Fruit fly (Drosophila melanogaster): ENCODE results near the gene Rbp1.

Rbp1 gene

DNA sequence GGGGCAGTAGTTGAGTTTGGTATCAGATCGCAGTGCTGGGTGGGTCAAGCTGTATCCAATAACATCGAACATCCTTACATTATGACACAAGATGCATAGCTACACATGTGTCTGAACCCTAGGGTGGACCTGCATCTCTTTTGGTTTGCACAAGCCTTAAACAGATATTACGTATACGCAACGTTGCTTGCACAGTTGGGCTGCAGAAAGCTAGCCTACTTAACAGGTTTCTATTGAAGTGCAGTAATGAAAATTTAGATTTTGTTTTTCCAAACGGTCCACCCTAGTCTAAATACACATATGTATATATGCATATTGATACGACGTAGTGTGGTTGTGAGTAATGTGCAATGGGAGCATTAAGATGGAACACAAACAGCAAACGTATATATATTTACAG, 8.9 kb upstream of the Rbp1 start (continued):
- TF ChIP-seq Ssrp (tag; optimal IDR thresholded peaks at IDR 0.05) (no peak), run (tag; optimal IDR thresholded peaks at IDR 0.05) (no peak), PHDP (tag; optimal IDR thresholded peaks at IDR 0.05) (peak; percentile 45), Bgb (GFP tag; IDR thresholded peaks at IDR 0.05; ENCODE audit: partially characterized antibody) (no peak), CG10565 (GFP tag; optimal IDR thresholded peaks at IDR 0.05) (no peak), dan (GFP tag; IDR thresholded peaks at IDR 0.05) (no peak), insv (GFP tag; optimal IDR thresholded peaks at IDR 0.05) (no peak), zfh2 (GFP tag; optimal IDR thresholded peaks at IDR 0.05) (no peak), CG4424 (GFP tag; optimal IDR thresholded peaks at IDR 0.05) (no peak), aop (GFP tag; IDR thresholded peaks at IDR 0.05) (0 out of 2 replicates have a peak, but pooled peaks have one; percentile 8), ttk (GFP tag; IDR thresholded peaks at IDR 0.05) (0 out of 2 replicates have a peak, but pooled peaks have one; percentile 19), CG10654 (GFP tag; optimal IDR thresholded peaks at IDR 0.05) (no peak)

DNA sequence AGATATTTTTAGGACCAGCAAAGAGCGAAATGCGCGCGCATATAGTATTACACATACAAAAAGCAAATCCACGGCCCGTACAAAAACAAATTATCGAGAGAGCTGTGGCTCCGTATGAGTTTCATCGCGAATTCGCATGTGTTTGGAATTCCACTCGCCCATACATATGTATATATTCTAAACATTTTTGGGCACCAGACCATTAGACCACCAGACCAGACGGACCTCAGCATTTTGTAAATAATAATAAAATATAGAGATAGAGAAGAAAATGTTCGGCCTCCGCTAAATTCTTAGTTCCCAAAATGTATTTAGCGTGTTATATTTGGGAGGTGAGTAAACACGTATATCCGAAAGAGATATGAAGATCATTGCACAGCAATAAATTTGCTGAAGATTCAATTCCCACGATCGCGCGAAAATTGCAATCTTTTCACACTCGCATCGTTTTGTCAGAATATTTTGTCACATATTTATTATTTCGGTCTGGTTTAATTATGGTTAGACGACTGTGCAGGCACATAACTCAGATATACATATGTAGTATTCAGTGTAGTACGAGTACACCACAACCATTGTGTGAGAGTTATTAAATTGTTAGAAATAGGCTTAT, 8.0 kb upstream of the Rbp1 start:
- TF ChIP-seq Ets65A (GFP tag) = peak; percentile 86
- TF ChIP-seq D19A (tag; optimal IDR thresholded peaks at IDR 0.05) = peak; percentile 54
- TF ChIP-seq al (GFP tag; IDR thresholded peaks at IDR 0.05) = 0 out of 2 replicates have a peak, but pooled peaks have one; percentile 16
- TF ChIP-seq Dp (GFP tag; optimal IDR thresholded peaks at IDR 0.05) = no peak
- no peak for TF ChIP-seq en (GFP tag; optimal IDR thresholded peaks at IDR 0.05)
- TF ChIP-seq crc (GFP tag; optimal IDR thresholded peaks at IDR 0.05) = no peak
- no peak for TF ChIP-seq Abd-B (GFP tag; optimal IDR thresholded peaks at IDR 0.05)
- TF ChIP-seq so (GFP tag; IDR thresholded peaks at IDR 0.05) = 0 out of 3 replicates have a peak, but pooled peaks have one; percentile 35
- peak; percentile 87 for TF ChIP-seq sd (tag; optimal IDR thresholded peaks at IDR 0.05)
- TF ChIP-seq otp (GFP tag; IDR thresholded peaks at IDR 0.05) = no peak
- TF ChIP-seq C15 (GFP tag; IDR thresholded peaks at IDR 0.05) = 0 out of 3 replicates have a peak, but pooled peaks have one; percentile 6
- TF ChIP-seq sens (GFP tag) = peak; percentile 67

DNA sequence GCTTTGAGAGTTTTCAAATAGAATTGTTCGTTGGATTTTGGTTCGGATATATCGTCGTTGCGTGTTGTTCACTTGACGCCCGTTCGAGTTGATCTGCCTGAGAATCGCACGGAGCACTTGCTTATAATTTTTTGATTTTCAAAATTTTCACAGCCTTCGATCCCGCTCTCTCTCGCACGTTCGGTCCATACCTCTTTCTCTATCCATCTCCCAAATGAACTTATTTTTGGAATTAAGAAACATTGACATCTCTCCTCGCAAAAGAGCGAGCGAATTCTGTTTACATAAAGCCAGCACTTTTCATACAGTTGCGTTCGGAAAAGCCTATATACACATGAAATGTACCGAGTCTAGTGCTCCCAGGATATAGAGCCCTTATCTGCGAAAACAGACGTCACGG, 6.9 kb upstream of the Rbp1 start, which contains the start of the genes CG45076, CG45078 and fau:
Gene CG45076, minus strand, starts transcription at position 101 of the 400 bp plus-strand sequence.
Gene CG45078, minus strand, starts transcription at position 101 of the 400 bp plus-strand sequence.
Gene fau, minus strand, starts transcription at position 101 of the 400 bp plus-strand sequence.
- no peak for TF ChIP-seq CG6813 (GFP tag; optimal IDR thresholded peaks at IDR 0.05)
- peak in 1 of 2 experiments; percentile 47 for TF ChIP-seq Pdp1 (GFP tag; optimal IDR thresholded peaks at IDR 0.05)
- TF ChIP-seq klu (GFP tag; IDR thresholded peaks at IDR 0.05) = no peak
- no peak for TF ChIP-seq CG11093 (GFP tag; IDR thresholded peaks at IDR 0.05)
- TF ChIP-seq CG12769 (tag; optimal IDR thresholded peaks at IDR 0.05) = peak; percentile 33
- TF ChIP-seq Trl (optimal IDR thresholded peaks at IDR 0.05) = peak in 1 of 2 experiments; percentile 42
- TF ChIP-seq Trl (GFP tag; optimal IDR thresholded peaks at IDR 0.05) = no peak
- 0 out of 3 replicates have a peak, but pooled peaks have one; percentile 52 for TF ChIP-seq C15 (GFP tag; IDR thresholded peaks at IDR 0.05)
- 0 out of 3 replicates have a peak, but pooled peaks have one; percentile 11 for TF ChIP-seq CG2199 (GFP tag; IDR thresholded peaks at IDR 0.05)
- TF ChIP-seq CG11695 (GFP tag; IDR thresholded peaks at IDR 0.05) = 0 out of 3 replicates have a peak, but pooled peaks have one; percentile 7
- 0 out of 3 replicates have a peak, but pooled peaks have one; percentile 27 for TF ChIP-seq CG34224 (GFP tag; IDR thresholded peaks at IDR 0.05; ENCODE audit: partially characterized antibody)

DNA sequence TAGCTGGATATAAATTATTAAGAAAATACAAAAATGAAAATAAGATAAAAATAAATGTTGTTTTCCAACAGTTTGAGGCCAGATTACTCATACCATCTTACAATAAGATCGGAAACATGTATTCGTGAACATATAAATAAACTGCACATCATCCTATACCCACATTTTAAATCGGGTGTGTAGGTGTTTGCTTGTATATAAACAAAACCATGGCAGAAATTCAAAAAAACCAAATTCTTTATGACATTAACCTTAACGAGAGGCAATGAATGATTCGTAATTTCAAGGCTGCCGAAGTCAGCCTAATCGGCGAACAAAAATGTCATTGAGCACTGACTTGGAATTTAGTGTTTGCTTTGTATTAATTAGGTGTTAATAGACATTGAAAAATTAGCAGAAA, 6.0 kb upstream of the Rbp1 start:
- TF ChIP-seq ftz-f1 (GFP tag; optimal IDR thresholded peaks at IDR 0.05) (peak; percentile 38), fu2 (GFP tag; optimal IDR thresholded peaks at IDR 0.05) (no peak), amos (GFP tag; IDR thresholded peaks at IDR 0.05; ENCODE audit: partially characterized antibody) (no peak), sr (GFP tag; IDR thresholded peaks at IDR 0.05) (peak; percentile 83; the same call in 2 of the 3 replicates), CG9437 (GFP tag; optimal IDR thresholded peaks at IDR 0.05) (no peak), CG7839 (tag; optimal IDR thresholded peaks at IDR 0.05) (no peak), dysf (GFP tag; IDR thresholded peaks at IDR 0.05) (no peak), dmrt11E (tag; optimal IDR thresholded peaks at IDR 0.05) (no peak), eve (GFP tag; optimal IDR thresholded peaks at IDR 0.05) (no peak), pita (GFP tag; optimal IDR thresholded peaks at IDR 0.05) (no peak), ara (GFP tag; IDR thresholded peaks at IDR 0.05) (no peak), oc (tag; optimal IDR thresholded peaks at IDR 0.05) (no peak), sd (tag; optimal IDR thresholded peaks at IDR 0.05) (peak; percentile 90), CG7556 (GFP tag; optimal IDR thresholded peaks at IDR 0.05) (no peak)
